Fruit fly (Drosophila melanogaster) whole organism, embryonic: ENCODE measurements around the gene Obp99b.
A peak's percentile ranks its signal among the peaks of the same experiment; 100 is the strongest.

ENCODE experiments used
- Ada2b ChIP-seq: fragments of 200-800 bp; sonication (Bioruptor generic); IDR thresholded peaks from 2 replicates; pipeline ENCODE4 v1.3.6; 2022; ENCODE audit warnings: missing biosample characterization, missing genetic modification characterization
- Aef1 ChIP-seq: fragments of 200-800 bp; sonication (Bioruptor generic); IDR thresholded peaks from 3 replicates; pipeline ENCODE4 v1.3.6; 2022; ENCODE audit warnings: missing biosample characterization, missing genetic modification characterization
- CG10209 ChIP-seq: fragments of 200-800 bp; sonication (Bioruptor generic); optimal IDR thresholded peaks from 3 replicates; lab custom pipeline; 2017; ENCODE audit warnings: missing biosample characterization, mild to moderate bottlenecking, missing genetic modification characterization, missing genetic modification reagents
- CG10366 ChIP-seq: fragments of 200-800 bp; sonication (Bioruptor generic); IDR thresholded peaks from 2 replicates; pipeline ENCODE4 v1.3.6; 2022; ENCODE audit warnings: missing biosample characterization, missing genetic modification characterization
- CG11504 ChIP-seq: fragments of 200-800 bp; sonication (Bioruptor generic); optimal IDR thresholded peaks from 3 replicates; lab custom pipeline; 2019; ENCODE audit warnings: missing biosample characterization, mild to moderate bottlenecking, missing genetic modification characterization, moderate library complexity
- CG12942 ChIP-seq: fragments of 200-800 bp; sonication (Bioruptor generic); optimal IDR thresholded peaks from 3 replicates; lab custom pipeline; 2016; ENCODE audit warnings: missing biosample characterization, missing genetic modification characterization
- CG14860 ChIP-seq: fragments of 200-800 bp; sonication (Bioruptor generic); IDR thresholded peaks from 3 replicates; pipeline ENCODE4 v1.3.6; 2022; ENCODE audit warnings: missing biosample characterization, missing genetic modification characterization; ENCODE audit not compliant: partially characterized antibody
- CG1832 ChIP-seq: fragments of 200-800 bp; sonication (Bioruptor generic); optimal IDR thresholded peaks from 2 replicates; lab custom pipeline; 2017; ENCODE audit warnings: missing biosample characterization, mild to moderate bottlenecking, missing genetic modification characterization, inconsistent platforms
- CG18599 ChIP-seq: fragments of 200-800 bp; sonication (Bioruptor generic); optimal IDR thresholded peaks from 3 replicates; lab custom pipeline; 2017; ENCODE audit warnings: missing biosample characterization, missing genetic modification characterization, mild to moderate bottlenecking, moderate library complexity, missing genetic modification reagents
- CG2116 ChIP-seq: fragments of 200-800 bp; sonication (Bioruptor generic); optimal IDR thresholded peaks from 3 replicates; lab custom pipeline; 2018; ENCODE audit warnings: missing biosample characterization, mild to moderate bottlenecking, missing genetic modification characterization
- CG30020 ChIP-seq: fragments of 200-800 bp; optimal IDR thresholded peaks from 2 replicates; lab custom pipeline; 2019; ENCODE audit warnings: missing biosample characterization, mild to moderate bottlenecking, missing genetic modification characterization, moderate library complexity
- CG30403 ChIP-seq: fragments of 200-800 bp; sonication (Bioruptor generic); optimal IDR thresholded peaks from 3 replicates; lab custom pipeline; 2016; ENCODE audit warnings: missing biosample characterization, missing genetic modification characterization
- CG31441 ChIP-seq: fragments of 200-800 bp; sonication (Bioruptor generic); IDR thresholded peaks from 2 replicates; pipeline ENCODE4 v1.3.6; 2022; ENCODE audit warnings: missing biosample characterization, missing genetic modification characterization
- CG7372 ChIP-seq: fragments of 200-800 bp; sonication (Bioruptor generic); IDR thresholded peaks from 2 replicates; pipeline ENCODE4 v1.3.6; 2022; ENCODE audit warnings: missing biosample characterization, missing genetic modification characterization
- CG8924 ChIP-seq: fragments of 200-800 bp; optimal IDR thresholded peaks from 3 replicates; lab custom pipeline; 2019; ENCODE audit warnings: missing biosample characterization, mild to moderate bottlenecking, missing genetic modification characterization, moderate library complexity
- CG9932 ChIP-seq: fragments of 200-800 bp; sonication (Bioruptor generic); IDR thresholded peaks from 2 replicates; pipeline ENCODE4 v1.3.6; 2022; ENCODE audit warnings: missing biosample characterization, missing genetic modification characterization
- CkIIα-i1 ChIP-seq: fragments of 200-800 bp; sonication (Bioruptor generic); IDR thresholded peaks from 2 replicates; pipeline ENCODE4 v1.3.6; 2022; ENCODE audit warnings: missing biosample characterization, missing genetic modification characterization
- HLH4C ChIP-seq: fragments of 200-800 bp; sonication (Bioruptor generic); IDR thresholded peaks from 3 replicates; pipeline ENCODE4 v1.3.6; 2022; ENCODE audit warnings: missing biosample characterization, missing genetic modification characterization; ENCODE audit not compliant: partially characterized antibody
- MBD-R2 ChIP-seq: fragments of 200-800 bp; sonication (Bioruptor generic); IDR thresholded peaks from 2 replicates; pipeline ENCODE4 v1.3.6; 2022; ENCODE audit warnings: missing biosample characterization, missing genetic modification characterization
- MESR4 ChIP-seq: fragments of 200-800 bp; sonication (Bioruptor generic); optimal IDR thresholded peaks from 2 replicates; lab custom pipeline; 2018; ENCODE audit warnings: missing biosample characterization, mild to moderate bottlenecking, missing genetic modification characterization, moderate library complexity
- Myb ChIP-seq: fragments of 200-800 bp; sonication (Bioruptor generic); optimal IDR thresholded peaks from 2 replicates; lab custom pipeline; 2016; ENCODE audit warnings: missing biosample characterization, missing genetic modification characterization
- Rfx ChIP-seq: fragments of 200-800 bp; sonication (Bioruptor generic); IDR thresholded peaks from 2 replicates; pipeline ENCODE4 v1.3.6; 2022; ENCODE audit warnings: missing biosample characterization, missing genetic modification characterization
- ash1 ChIP-seq: fragments of 200-800 bp; sonication (Bioruptor generic); optimal IDR thresholded peaks from 2 replicates; lab custom pipeline; 2018; ENCODE audit warnings: missing biosample characterization, mild to moderate bottlenecking, missing genetic modification characterization
- bowl ChIP-seq: fragments of 200-800 bp; sonication (Bioruptor generic); IDR thresholded peaks from 2 replicates; pipeline ENCODE4 v1.3.6; 2022; ENCODE audit warnings: missing biosample characterization, missing genetic modification characterization
- caup ChIP-seq: fragments of 200-800 bp; sonication (Bioruptor generic); optimal IDR thresholded peaks from 3 replicates; lab custom pipeline; 2017; ENCODE audit warnings: missing biosample characterization, mild to moderate bottlenecking, missing genetic modification characterization, moderate library complexity; ENCODE audit not compliant: severe bottlenecking
- dm ChIP-seq: fragments of 200-800 bp; sonication (Bioruptor generic); optimal IDR thresholded peaks from 3 replicates; lab custom pipeline; 2016; ENCODE audit warnings: missing biosample characterization, missing genetic modification characterization
- ewg ChIP-seq: fragments of 200-800 bp; sonication (Bioruptor generic); optimal IDR thresholded peaks from 3 replicates; lab custom pipeline; 2017; ENCODE audit warnings: mild to moderate bottlenecking, missing biosample characterization, missing genetic modification reagents, missing genetic modification characterization
- gem ChIP-seq: fragments of 200-800 bp; sonication (Bioruptor generic); optimal IDR thresholded peaks from 2 replicates; lab custom pipeline; 2019; ENCODE audit warnings: missing biosample characterization, mild to moderate bottlenecking, missing genetic modification characterization, moderate library complexity
- gfzf ChIP-seq: fragments of 200-800 bp; sonication (Bioruptor generic); optimal IDR thresholded peaks from 2 replicates; lab custom pipeline; 2016; ENCODE audit warnings: missing biosample characterization, mild to moderate bottlenecking, missing genetic modification characterization, moderate library complexity
- grau ChIP-seq: fragments of 200-800 bp; optimal IDR thresholded peaks from 3 replicates; lab custom pipeline; 2019; ENCODE audit warnings: missing biosample characterization, mild to moderate bottlenecking, missing genetic modification characterization, moderate library complexity
- gsb ChIP-seq: fragments of 200-800 bp; sonication (Bioruptor generic); IDR thresholded peaks from 2 replicates; pipeline ENCODE4 v1.3.6; 2022; ENCODE audit warnings: missing biosample characterization, missing genetic modification characterization
- hkb ChIP-seq, 2 experiments: fragments of 200-800 bp in 1 of 2; fragments of >200 bp in 1 of 2; sonication (Bioruptor generic) in 1 of 2; IDR thresholded peaks in 1 of 2; optimal IDR thresholded peaks in 1 of 2; 2 replicates each; pipeline versions ENCODE4 v1.3.6 to Lab custom; 2017 to 2022; ENCODE audit warnings: missing biosample characterization in 1 of 2, missing genetic modification characterization in 1 of 2
- kay ChIP-seq: fragments of 200-800 bp; sonication (Bioruptor generic); optimal IDR thresholded peaks from 2 replicates; lab custom pipeline; 2016; ENCODE audit warnings: missing biosample characterization, missing genetic modification characterization
- lbe ChIP-seq: fragments of 200-800 bp; sonication (Bioruptor generic); optimal IDR thresholded peaks from 2 replicates; lab custom pipeline; 2016; ENCODE audit warnings: missing biosample characterization, mild to moderate bottlenecking, missing genetic modification characterization
- lilli ChIP-seq: fragments of 200-800 bp; sonication (Bioruptor generic); optimal IDR thresholded peaks from 3 replicates; lab custom pipeline; 2016; ENCODE audit warnings: missing biosample characterization, missing genetic modification characterization
- mam ChIP-seq: fragments of 200-800 bp; sonication (Bioruptor generic); optimal IDR thresholded peaks from 3 replicates; lab custom pipeline; 2016; ENCODE audit warnings: missing biosample characterization, missing genetic modification characterization
- pzg ChIP-seq: fragments of 200-800 bp; sonication (Bioruptor generic); optimal IDR thresholded peaks from 3 replicates; lab custom pipeline; 2018; ENCODE audit warnings: missing biosample characterization, mild to moderate bottlenecking, missing genetic modification characterization, moderate library complexity
- row ChIP-seq: fragments of 200-800 bp; sonication (Bioruptor generic); IDR thresholded peaks from 3 replicates; pipeline ENCODE4 v1.3.6; 2022; ENCODE audit warnings: missing biosample characterization, missing genetic modification characterization
- run ChIP-seq: fragments of 200-800 bp; sonication (Bioruptor generic); optimal IDR thresholded peaks from 3 replicates; lab custom pipeline; 2018; ENCODE audit warnings: missing biosample characterization, mild to moderate bottlenecking, missing genetic modification characterization
- slbo ChIP-seq: fragments of 200-800 bp; sonication (Bioruptor generic); IDR thresholded peaks from 2 replicates; pipeline ENCODE4 v1.3.6; 2022; ENCODE audit warnings: missing biosample characterization, missing genetic modification characterization
- slou ChIP-seq: fragments of 200-800 bp; sonication (Bioruptor generic); optimal IDR thresholded peaks from 3 replicates; lab custom pipeline; 2016; ENCODE audit warnings: missing biosample characterization, missing genetic modification characterization
- so ChIP-seq: fragments of 200-800 bp; sonication (Bioruptor generic); IDR thresholded peaks from 3 replicates; pipeline ENCODE4 v1.3.6; 2022; ENCODE audit warnings: missing biosample characterization, missing genetic modification characterization
- tin ChIP-seq: fragments of 200-800 bp; sonication (Bioruptor generic); optimal IDR thresholded peaks from 3 replicates; lab custom pipeline; 2016; ENCODE audit warnings: missing biosample characterization, missing genetic modification characterization
- vvl ChIP-seq: fragments of 200-800 bp; sonication (Bioruptor generic); IDR thresholded peaks from 2 replicates; pipeline ENCODE4 v1.3.6; 2022; ENCODE audit warnings: missing biosample characterization, missing genetic modification characterization
- wek ChIP-seq: fragments of 200-800 bp; sonication (Bioruptor generic); optimal IDR thresholded peaks from 3 replicates; lab custom pipeline; 2018; ENCODE audit warnings: missing biosample characterization, mild to moderate bottlenecking, missing genetic modification characterization, moderate library complexity
- zen ChIP-seq: fragments of 200-800 bp; sonication (Bioruptor generic); optimal IDR thresholded peaks from 3 replicates; lab custom pipeline; 2018; ENCODE audit warnings: missing biosample characterization, mild to moderate bottlenecking, missing genetic modification characterization, moderate library complexity
- zen2 ChIP-seq: fragments of 200-800 bp; sonication (Bioruptor generic); IDR thresholded peaks from 3 replicates; pipeline ENCODE4 v1.3.6; 2022; ENCODE audit warnings: missing biosample characterization, missing genetic modification characterization; ENCODE audit not compliant: partially characterized antibody

Gene Obp99b

dm6 chr3R:29763154-29763553 lies 46.5 kb upstream of the Obp99b start (continued):
- no peak for TF ChIP-seq CG2116 (GFP tag; lab: Kevin White, UChicago)
- TF ChIP-seq mam (GFP tag; lab: Kevin White, UChicago) = peak; percentile 23
- no peak for TF ChIP-seq pzg (GFP tag; lab: Kevin White, UChicago)
- TF ChIP-seq Ada2b = peak; percentile 53
- no peak for TF ChIP-seq HLH4C (GFP tag; lab: Robert Waterston, UW)
- no peak for TF ChIP-seq dm
- TF ChIP-seq CG1832 (GFP tag; lab: Kevin White, UChicago) = no peak
- no peak for TF ChIP-seq caup (GFP tag; lab: Kevin White, UChicago)
- TF ChIP-seq CG12942 (GFP tag; lab: Kevin White, UChicago) = no peak
- peak; percentile 37; the same call in 1 of the 3 replicates for TF ChIP-seq so
- peak; percentile 20 for TF ChIP-seq zen (tag; lab: Kevin White, UChicago)
- TF ChIP-seq ewg (GFP tag; lab: Kevin White, UChicago) = no peak
- TF ChIP-seq CG7372 (GFP tag; lab: Robert Waterston, UW) = no peak
- no peak for TF ChIP-seq CkIIα-i1 (GFP tag; lab: Robert Waterston, UW)
- peak; percentile 25 for TF ChIP-seq CG10209
- no peak for TF ChIP-seq CG8924 (tag; lab: Kevin White, UChicago)
- peak; percentile 30 for TF ChIP-seq lilli (GFP tag; lab: Kevin White, UChicago)
- peak; percentile 98 for TF ChIP-seq lbe (GFP tag; lab: Kevin White, UChicago)
- peak; percentile 46 for TF ChIP-seq tin (GFP tag; lab: Kevin White, UChicago)
- no peak for TF ChIP-seq CG31441 (GFP tag; lab: Robert Waterston, UW)
- TF ChIP-seq MESR4 (GFP tag; lab: Kevin White, UChicago) = no peak

- TF ChIP-seq gfzf (no peak), CG30403 (GFP tag; lab: Kevin White, UChicago) (peak; percentile 7), Myb (no peak), CG11504 (peak; percentile 7), Aef1 (GFP tag; lab: Robert Waterston, UW) (no peak), gem (tag; lab: Kevin White, UChicago) (peak; percentile 7), hkb (optimal IDR thresholded peaks at IDR 0.05; lab: Kevin White, UChicago) (no peak), hkb (GFP tag; IDR thresholded peaks at IDR 0.05; lab: Robert Waterston, UW) (0 out of 2 replicates have a peak, but pooled peaks have one; percentile 19), wek (no peak), CG30020 (tag; lab: Kevin White, UChicago) (no peak), CG18599 (no peak), gsb (GFP tag; lab: Robert Waterston, UW) (no peak), slbo (GFP tag; lab: Robert Waterston, UW) (peak; percentile 12; the same call in 1 of the 2 replicates), lbe (GFP tag; lab: Kevin White, UChicago) (no peak), zen2 (GFP tag; lab: Robert Waterston, UW) (no peak), slou (no peak)
Observed at dm6 chr3R:29762297-29762696, 45.6 kb upstream of the Obp99b start.

- no peak for TF ChIP-seq CG14860 (GFP tag; lab: Robert Waterston, UW)
- TF ChIP-seq grau (tag; lab: Kevin White, UChicago) = peak; percentile 9
- peak; percentile 47; the same call in 1 of the 2 replicates for TF ChIP-seq slbo (GFP tag; lab: Robert Waterston, UW)
- TF ChIP-seq ash1 (GFP tag; lab: Kevin White, UChicago) = no peak
- TF ChIP-seq vvl (GFP tag; lab: Robert Waterston, UW) = no peak
- TF ChIP-seq Rfx (GFP tag; lab: Robert Waterston, UW) = peak; percentile 25; the same call in 1 of the 2 replicates
- TF ChIP-seq gem (tag; lab: Kevin White, UChicago) = peak; percentile 26
- TF ChIP-seq row = peak; percentile 55; the same call in 2 of the 3 replicates
- TF ChIP-seq CG9932 (GFP tag; lab: Robert Waterston, UW) = peak; percentile 45
- peak; percentile 40 for TF ChIP-seq kay (GFP tag; lab: Kevin White, UChicago)
- peak; percentile 16; the same call in 1 of the 2 replicates for TF ChIP-seq MBD-R2
- TF ChIP-seq bowl = no peak
- no peak for TF ChIP-seq run (tag; lab: Kevin White, UChicago)
- peak; percentile 7; the same call in 1 of the 2 replicates for TF ChIP-seq CG10366 (GFP tag; lab: Robert Waterston, UW)
Observed at dm6 chr3R:29761569-29761968, 44.9 kb upstream of the Obp99b start.
